Worm (Caenorhabditis elegans): ENCODE results near the gene F56D6.8.

The F56D6.8 gene

DNA sequence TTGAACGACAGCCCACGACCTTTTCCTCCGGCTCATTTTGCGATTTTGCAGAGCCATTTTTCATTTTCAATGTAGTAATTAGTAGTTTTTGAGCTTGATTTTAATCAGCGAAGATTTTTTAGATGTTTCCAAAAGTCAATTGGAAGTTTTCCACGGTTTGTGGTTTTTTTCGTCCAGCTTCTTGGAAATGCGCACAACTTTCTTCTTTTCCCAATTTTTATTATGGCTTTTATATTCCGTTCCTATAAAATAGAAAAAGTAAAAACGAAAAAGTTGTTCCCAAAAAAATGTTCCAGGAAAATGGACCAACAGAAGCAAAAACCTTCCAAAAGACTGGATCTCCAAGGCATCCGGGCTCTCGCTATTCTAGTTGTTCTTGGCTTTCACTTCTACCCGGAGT, 8.9 kb downstream of the F56D6.8 start, which contains the start of gene oac-22:
TSS of gene oac-22 (plus strand) at position 301 of the 400 bp plus-strand sequence.
- TF ChIP-seq cnd-1 (tag; optimal IDR thresholded peaks at IDR 0.05), result no peak

DNA sequence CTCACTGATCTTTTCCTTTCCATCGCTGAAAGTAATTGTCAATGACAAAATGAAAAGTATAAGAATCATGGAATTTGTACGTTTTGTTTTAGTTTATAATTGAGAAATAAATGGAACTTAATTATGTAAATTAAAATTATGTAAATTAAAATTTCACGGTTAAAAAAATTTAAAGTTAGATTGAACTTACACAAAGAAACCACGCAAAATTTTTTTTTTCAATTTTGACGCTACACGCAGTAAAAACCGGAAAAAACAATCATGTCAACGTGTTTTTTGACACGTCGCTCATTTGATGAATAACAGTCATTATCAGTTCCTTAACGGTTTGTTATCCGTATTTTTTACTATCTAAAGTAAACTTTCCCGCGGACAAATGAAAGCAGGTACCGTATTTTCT, 13.1 kb downstream of the F56D6.8 start, which contains the start of the genes F37C4.8 and oac-23:
TSS of gene F37C4.8 (minus strand) at position 101 of the 400 bp plus-strand sequence.
TSS of gene oac-23 (plus strand) at position 323 of the 400 bp plus-strand sequence.
- TF ChIP-seq ham-2 (GFP tag; optimal IDR thresholded peaks at IDR 0.05) (no peak), elt-3 (tag; optimal IDR thresholded peaks at IDR 0.05) (no peak), elt-1 (tag; optimal IDR thresholded peaks at IDR 0.05; ENCODE audit: borderline replicate concordance, insufficient read depth) (no peak), unc-39 (tag; optimal IDR thresholded peaks at IDR 0.05) (no peak), mep-1 (tag; optimal IDR thresholded peaks at IDR 0.05) (no peak), nhr-2 (tag; optimal IDR thresholded peaks at IDR 0.05) (no peak), ces-1 (GFP tag; optimal IDR thresholded peaks at IDR 0.05) (no peak), ceh-39 (tag; optimal IDR thresholded peaks at IDR 0.05) (no peak), tbx-8 (GFP tag; optimal IDR thresholded peaks at IDR 0.05) (no peak), sptf-1 (tag; optimal IDR thresholded peaks at IDR 0.05) (no peak)

DNA sequence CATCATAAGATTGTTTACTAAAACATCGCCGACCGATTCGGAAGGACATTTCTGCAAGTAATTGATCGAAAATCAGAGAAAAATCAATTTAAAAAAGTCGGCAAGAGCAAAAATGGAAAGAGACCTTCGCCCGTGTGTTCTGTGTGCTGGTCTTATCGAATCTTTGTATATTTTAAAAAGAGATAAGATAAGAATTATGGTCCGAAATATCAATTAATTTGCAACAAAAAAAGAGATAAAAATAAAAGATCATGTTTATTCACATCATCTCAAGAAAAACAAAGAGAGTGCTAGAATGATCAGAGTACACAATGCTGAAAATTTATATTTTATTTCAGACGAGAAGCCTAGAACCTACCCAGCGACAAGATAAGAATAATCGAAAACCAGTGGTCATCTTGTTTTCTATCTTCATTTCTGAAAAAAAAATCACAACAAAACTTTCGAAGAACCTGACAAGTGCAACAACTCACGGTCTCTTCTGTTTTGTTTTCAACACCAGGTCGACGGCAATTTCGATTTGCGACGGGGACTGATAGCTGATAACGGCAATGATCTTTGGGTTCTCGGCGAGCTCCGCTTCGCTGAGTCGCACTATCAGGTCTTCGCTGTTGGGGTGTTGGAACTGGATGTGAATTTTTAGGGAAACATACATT, 15.8 kb downstream of the F56D6.8 start, which contains the start of gene F37C4.6:
TSS of gene F37C4.6 (minus strand) at position 51 of the 656 bp plus-strand sequence.
- TF ChIP-seq unc-120 (tag; optimal IDR thresholded peaks at IDR 0.05; ENCODE audit: poor library complexity, severe bottlenecking), result no peak
- TF ChIP-seq snpc-4 (tag; optimal IDR thresholded peaks at IDR 0.05), result no peak
- TF ChIP-seq ceh-39 (tag; optimal IDR thresholded peaks at IDR 0.05), result no peak
- no peak for TF ChIP-seq ceh-83 (GFP tag; optimal IDR thresholded peaks at IDR 0.05)
- TF ChIP-seq nhr-2 (tag; optimal IDR thresholded peaks at IDR 0.05), result no peak
- TF ChIP-seq flh-1 (GFP tag; optimal IDR thresholded peaks at IDR 0.05), result no peak
- TF ChIP-seq nhr-237 (tag; optimal IDR thresholded peaks at IDR 0.05), result no peak
- TF ChIP-seq unc-39 (tag; optimal IDR thresholded peaks at IDR 0.05), result no peak
- no peak for TF ChIP-seq elt-1 (tag; optimal IDR thresholded peaks at IDR 0.05; ENCODE audit: borderline replicate concordance, insufficient read depth)
- no peak for TF ChIP-seq ztf-11 (tag; optimal IDR thresholded peaks at IDR 0.05)
- no peak for TF ChIP-seq drap-1 (GFP tag; optimal IDR thresholded peaks at IDR 0.05)
- TF ChIP-seq sem-2 (GFP tag; optimal IDR thresholded peaks at IDR 0.05), result no peak
- TF ChIP-seq nhr-28 (tag; optimal IDR thresholded peaks at IDR 0.05), result no peak
- TF ChIP-seq sptf-1 (tag; optimal IDR thresholded peaks at IDR 0.05), result no peak

DNA sequence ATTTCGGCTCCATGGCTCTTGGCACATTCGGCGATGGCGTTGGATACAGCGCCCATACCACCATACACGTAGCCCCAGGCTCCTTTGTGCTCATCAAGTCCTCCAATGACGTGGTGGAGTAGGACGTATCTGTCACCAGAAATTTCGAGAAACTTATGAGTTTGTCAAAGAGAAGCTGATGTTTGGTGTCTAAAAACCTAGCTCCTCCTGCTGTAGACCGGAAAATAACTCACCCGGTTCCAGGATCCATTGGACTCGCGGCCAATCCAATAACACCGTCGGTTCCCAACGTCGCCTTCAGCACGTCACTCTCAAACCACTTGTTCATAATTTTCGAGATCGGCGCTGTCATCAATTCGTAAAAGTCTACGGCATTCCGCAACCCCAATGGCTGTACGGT, 17.3 kb downstream of the F56D6.8 start:
- TF ChIP-seq cnd-1 (tag; optimal IDR thresholded peaks at IDR 0.05), result no peak
- no peak for TF ChIP-seq unc-120 (tag; optimal IDR thresholded peaks at IDR 0.05; ENCODE audit: poor library complexity, severe bottlenecking)
- TF ChIP-seq ceh-83 (GFP tag; optimal IDR thresholded peaks at IDR 0.05), result no peak

DNA sequence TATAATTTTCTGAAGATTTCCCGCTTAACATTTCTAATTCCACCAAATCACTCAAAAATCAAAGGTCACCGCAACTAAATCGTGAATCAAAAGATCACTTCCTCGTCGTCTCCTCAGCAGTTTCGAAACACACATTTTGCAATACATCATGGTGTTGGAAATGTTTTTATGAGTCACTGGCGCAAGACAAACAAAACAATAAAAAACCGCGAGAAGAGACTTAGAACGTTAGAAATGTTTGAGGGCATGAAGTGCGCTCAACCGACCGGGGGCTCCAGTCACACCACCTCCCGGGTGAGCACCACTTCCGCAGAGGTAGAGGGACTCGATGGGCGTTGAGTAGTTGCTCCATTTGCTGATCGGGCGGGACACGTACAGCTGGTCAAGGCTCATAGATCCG, 19.0 kb downstream of the F56D6.8 start:
- TF ChIP-seq unc-39 (tag; optimal IDR thresholded peaks at IDR 0.05) (no peak), nhr-237 (tag; optimal IDR thresholded peaks at IDR 0.05) (no peak), bed-3 (GFP tag; optimal IDR thresholded peaks at IDR 0.05) (no peak), mls-2 (tag; optimal IDR thresholded peaks at IDR 0.05) (no peak), sptf-1 (tag; optimal IDR thresholded peaks at IDR 0.05) (no peak), hlh-1 (tag; optimal IDR thresholded peaks at IDR 0.05) (no peak), blmp-1 (tag; optimal IDR thresholded peaks at IDR 0.05) (no peak), mep-1 (tag; optimal IDR thresholded peaks at IDR 0.05) (no peak), unc-120 (tag; optimal IDR thresholded peaks at IDR 0.05; ENCODE audit: poor library complexity, severe bottlenecking) (no peak), drap-1 (GFP tag; optimal IDR thresholded peaks at IDR 0.05) (no peak), nhr-76 (tag; optimal IDR thresholded peaks at IDR 0.05) (no peak), ceh-39 (tag; optimal IDR thresholded peaks at IDR 0.05) (no peak), ztf-11 (tag; optimal IDR thresholded peaks at IDR 0.05) (no peak), nhr-28 (tag; optimal IDR thresholded peaks at IDR 0.05) (no peak), unc-62 (GFP tag; optimal IDR thresholded peaks at IDR 0.05) (no peak), nhr-12 (tag; optimal IDR thresholded peaks at IDR 0.05) (no peak), snpc-4 (tag; optimal IDR thresholded peaks at IDR 0.05) (no peak), lin-13 (tag; optimal IDR thresholded peaks at IDR 0.05) (no peak), ceh-43 (GFP tag; optimal IDR thresholded peaks at IDR 0.05) (no peak), ces-1 (GFP tag; optimal IDR thresholded peaks at IDR 0.05) (no peak)

Data from whole organism, mixed stage, embryonic.